Fruit fly (Drosophila melanogaster) whole organism, embryonic: ENCODE measurements around the gene CG8907.
A peak's percentile ranks its signal among the peaks of the same experiment; 100 is the strongest.

ENCODE experiments used
- Atf3 ChIP-seq: fragments of 200-800 bp; sonication (Bioruptor generic); optimal IDR thresholded peaks from 3 replicates; lab custom pipeline; 2016; ENCODE audit warnings: missing biosample characterization, missing genetic modification characterization
- Awh ChIP-seq: fragments of 200-800 bp; sonication (Bioruptor generic); IDR thresholded peaks from 2 replicates; pipeline ENCODE4, ENCODE4 v1.3.6; 2022; ENCODE audit warnings: missing biosample characterization, missing genetic modification characterization
- CG11504 ChIP-seq: fragments of 200-800 bp; sonication (Bioruptor generic); optimal IDR thresholded peaks from 3 replicates; lab custom pipeline; 2019; ENCODE audit warnings: missing biosample characterization, mild to moderate bottlenecking, missing genetic modification characterization, moderate library complexity
- CG11560 ChIP-seq: fragments of 200-800 bp; sonication (Bioruptor generic); IDR thresholded peaks from 3 replicates; pipeline ENCODE4 v1.3.6; 2022; ENCODE audit warnings: missing biosample characterization, missing genetic modification characterization
- CG12104 ChIP-seq: fragments of 200-800 bp; sonication (Bioruptor generic); optimal IDR thresholded peaks from 3 replicates; lab custom pipeline; 2016; ENCODE audit warnings: missing biosample characterization, missing genetic modification characterization
- CG13287 ChIP-seq: fragments of 200-800 bp; sonication (Bioruptor generic); IDR thresholded peaks from 2 replicates; pipeline ENCODE4 v1.3.6; 2022; ENCODE audit warnings: missing biosample characterization, missing genetic modification characterization; ENCODE audit not compliant: partially characterized antibody
- CG15514 ChIP-seq: fragments of 200-800 bp; sonication (Bioruptor generic); optimal IDR thresholded peaks from 3 replicates; lab custom pipeline; 2017; ENCODE audit warnings: missing biosample characterization, missing genetic modification characterization, mild to moderate bottlenecking, moderate library complexity, missing genetic modification reagents
- CG1832 ChIP-seq: fragments of 200-800 bp; sonication (Bioruptor generic); optimal IDR thresholded peaks from 2 replicates; lab custom pipeline; 2017; ENCODE audit warnings: missing biosample characterization, mild to moderate bottlenecking, missing genetic modification characterization, inconsistent platforms
- CG31441 ChIP-seq: fragments of 200-800 bp; sonication (Bioruptor generic); IDR thresholded peaks from 2 replicates; pipeline ENCODE4 v1.3.6; 2022; ENCODE audit warnings: missing biosample characterization, missing genetic modification characterization
- CG34224 ChIP-seq: fragments of 200-800 bp; sonication (Bioruptor generic); IDR thresholded peaks from 3 replicates; pipeline ENCODE4 v1.3.6; 2022; ENCODE audit warnings: missing biosample characterization, missing genetic modification characterization; ENCODE audit not compliant: partially characterized antibody
- CG4328 ChIP-seq: fragments of 200-800 bp; sonication (Bioruptor generic); optimal IDR thresholded peaks from 3 replicates; lab custom pipeline; 2017; ENCODE audit warnings: missing biosample characterization, missing genetic modification reagents, missing genetic modification characterization
- CG4617 ChIP-seq: fragments of 200-800 bp; sonication (Bioruptor generic); optimal IDR thresholded peaks from 3 replicates; lab custom pipeline; 2016; ENCODE audit warnings: missing biosample characterization, missing genetic modification characterization, borderline replicate concordance
- CG6654 ChIP-seq: fragments of 200-800 bp; sonication (Bioruptor generic); optimal IDR thresholded peaks from 2 replicates; lab custom pipeline; 2017; ENCODE audit warnings: missing biosample characterization, mild to moderate bottlenecking, missing genetic modification characterization
- CG8478 ChIP-seq: fragments of >200 bp; optimal IDR thresholded peaks from 2 replicates; lab custom pipeline; 2018
- CG8765 ChIP-seq: fragments of 200-800 bp; sonication (Bioruptor generic); IDR thresholded peaks from 2 replicates; pipeline ENCODE4 v1.3.6; 2022; ENCODE audit warnings: missing biosample characterization, missing genetic modification characterization
- CG9215 ChIP-seq: fragments of 200-800 bp; sonication (Bioruptor generic); IDR thresholded peaks from 2 replicates; pipeline ENCODE4 v1.3.6; 2022; ENCODE audit warnings: missing biosample characterization, missing genetic modification characterization
- CG9609 ChIP-seq: fragments of 200-800 bp; sonication (Bioruptor generic); optimal IDR thresholded peaks from 3 replicates; lab custom pipeline; 2016; ENCODE audit warnings: missing biosample characterization, missing genetic modification characterization
- CG9932 ChIP-seq: fragments of 200-800 bp; sonication (Bioruptor generic); IDR thresholded peaks from 2 replicates; pipeline ENCODE4 v1.3.6; 2022; ENCODE audit warnings: missing biosample characterization, missing genetic modification characterization
- Dip3 ChIP-seq: fragments of 200-800 bp; sonication (Bioruptor generic); optimal IDR thresholded peaks from 3 replicates; lab custom pipeline; 2016; ENCODE audit warnings: missing biosample characterization, missing genetic modification characterization
- Doc2 ChIP-seq: fragments of 200-800 bp; sonication (Bioruptor generic); IDR thresholded peaks from 2 replicates; pipeline ENCODE4 v1.3.6; 2022; ENCODE audit warnings: missing biosample characterization, missing genetic modification characterization
- Elba2 ChIP-seq: fragments of 200-800 bp; sonication (Bioruptor generic); optimal IDR thresholded peaks from 3 replicates; lab custom pipeline; 2016; ENCODE audit warnings: missing biosample characterization, missing genetic modification characterization
- Hr51 ChIP-seq, 2 experiments: fragments of 200-800 bp; sonication (Bioruptor generic); optimal IDR thresholded peaks; 2 replicates in 1 of 2; 3 replicates in 1 of 2; lab custom pipeline; 2016 to 2018; ENCODE audit warnings: missing biosample characterization in 2 of 2, missing genetic modification characterization in 2 of 2, mild to moderate bottlenecking in 1 of 2, moderate library complexity in 1 of 2
- Kr ChIP-seq: fragments of 200-800 bp; sonication (Bioruptor generic); optimal IDR thresholded peaks from 2 replicates; lab custom pipeline; 2017; ENCODE audit warnings: missing biosample characterization, mild to moderate bottlenecking, missing genetic modification characterization
- Med ChIP-seq: fragments of 200-800 bp; sonication (Bioruptor generic); peaks from one replicate; lab custom pipeline; 2016; ENCODE audit warnings: missing biosample characterization, missing genetic modification characterization, mild to moderate bottlenecking, inconsistent platforms, moderate library complexity
- Neu2 ChIP-seq: fragments of 200-800 bp; sonication (Bioruptor generic); optimal IDR thresholded peaks from 3 replicates; lab custom pipeline; 2016; ENCODE audit warnings: missing biosample characterization, missing genetic modification characterization, borderline replicate concordance
- Oli ChIP-seq: fragments of 200-800 bp; sonication (Bioruptor generic); optimal IDR thresholded peaks from 2 replicates; lab custom pipeline; 2018; ENCODE audit warnings: missing biosample characterization, mild to moderate bottlenecking, missing genetic modification characterization, moderate library complexity
- Rx ChIP-seq: fragments of 200-800 bp; sonication (Bioruptor generic); IDR thresholded peaks from 2 replicates; pipeline ENCODE4 v1.3.6; 2022; ENCODE audit warnings: missing biosample characterization, missing genetic modification characterization
- Sin3A ChIP-seq: fragments of >200 bp; optimal IDR thresholded peaks from 2 replicates; lab custom pipeline; 2018
- Six4 ChIP-seq: fragments of 200-800 bp; sonication (Bioruptor generic); optimal IDR thresholded peaks from 2 replicates; lab custom pipeline; 2016; ENCODE audit warnings: missing biosample characterization, missing genetic modification characterization
- Sox100B ChIP-seq: fragments of 200-800 bp; sonication (Bioruptor generic); optimal IDR thresholded peaks from 3 replicates; lab custom pipeline; 2018; ENCODE audit warnings: missing biosample characterization, mild to moderate bottlenecking, missing genetic modification characterization
- Sry-δ ChIP-seq: fragments of 200-800 bp; sonication (Bioruptor generic); optimal IDR thresholded peaks from 2 replicates; lab custom pipeline; 2016; ENCODE audit warnings: missing biosample characterization, missing genetic modification characterization
- amos ChIP-seq: fragments of 200-800 bp; sonication (Bioruptor generic); IDR thresholded peaks from 2 replicates; pipeline ENCODE4 v1.3.6; 2022; ENCODE audit warnings: missing biosample characterization, missing genetic modification characterization; ENCODE audit not compliant: partially characterized antibody
- bigmax ChIP-seq: fragments of 200-800 bp; sonication (Bioruptor generic); optimal IDR thresholded peaks from 2 replicates; lab custom pipeline; 2018; ENCODE audit warnings: missing biosample characterization, mild to moderate bottlenecking, missing genetic modification characterization
- cas ChIP-seq: fragments of 200-800 bp; sonication (Bioruptor generic); IDR thresholded peaks from 2 replicates; pipeline ENCODE4 v1.3.6; 2022; ENCODE audit warnings: missing biosample characterization, missing genetic modification characterization
- da ChIP-seq: fragments of 200-800 bp; sonication (Bioruptor generic); optimal IDR thresholded peaks from 2 replicates; lab custom pipeline; 2016; ENCODE audit warnings: missing biosample characterization, missing genetic modification characterization
- gcm2 ChIP-seq: fragments of 200-800 bp; sonication (Bioruptor generic); optimal IDR thresholded peaks from 2 replicates; lab custom pipeline; 2016; ENCODE audit warnings: missing biosample characterization, missing genetic modification characterization
- gfzf ChIP-seq: fragments of 200-800 bp; sonication (Bioruptor generic); optimal IDR thresholded peaks from 2 replicates; lab custom pipeline; 2016; ENCODE audit warnings: missing biosample characterization, mild to moderate bottlenecking, missing genetic modification characterization, moderate library complexity
- kni ChIP-seq: fragments of 200-800 bp; sonication (Bioruptor generic); optimal IDR thresholded peaks from 3 replicates; lab custom pipeline; 2017; ENCODE audit warnings: mild to moderate bottlenecking, missing biosample characterization, missing genetic modification reagents, missing genetic modification characterization
- mld ChIP-seq: fragments of 200-800 bp; sonication (Bioruptor generic); IDR thresholded peaks from 3 replicates; pipeline ENCODE4 v1.3.6; 2022; ENCODE audit warnings: missing biosample characterization, missing genetic modification characterization; ENCODE audit not compliant: partially characterized antibody
- pfk ChIP-seq: fragments of 200-800 bp; sonication (Bioruptor generic); optimal IDR thresholded peaks from 2 replicates; lab custom pipeline; 2018; ENCODE audit warnings: missing biosample characterization, mild to moderate bottlenecking, missing genetic modification characterization, moderate library complexity
- pnt ChIP-seq: fragments of 200-800 bp; sonication (Bioruptor generic); optimal IDR thresholded peaks from 3 replicates; lab custom pipeline; 2016; ENCODE audit warnings: missing biosample characterization, missing genetic modification characterization
- run ChIP-seq: fragments of 200-800 bp; sonication (Bioruptor generic); optimal IDR thresholded peaks from 3 replicates; lab custom pipeline; 2018; ENCODE audit warnings: missing biosample characterization, mild to moderate bottlenecking, missing genetic modification characterization
- scrt ChIP-seq: fragments of 200-800 bp; sonication (Bioruptor generic); optimal IDR thresholded peaks from 2 replicates; lab custom pipeline; 2018; ENCODE audit warnings: missing biosample characterization, mild to moderate bottlenecking, missing genetic modification characterization, moderate library complexity
- seq ChIP-seq: fragments of 200-800 bp; sonication (Bioruptor generic); IDR thresholded peaks from 2 replicates; pipeline ENCODE4 v1.3.6; 2022; ENCODE audit warnings: missing biosample characterization, missing genetic modification characterization
- so ChIP-seq: fragments of 200-800 bp; sonication (Bioruptor generic); IDR thresholded peaks from 3 replicates; pipeline ENCODE4 v1.3.6; 2022; ENCODE audit warnings: missing biosample characterization, missing genetic modification characterization
- sqz ChIP-seq: fragments of 200-800 bp; sonication (Bioruptor generic); optimal IDR thresholded peaks from 3 replicates; lab custom pipeline; 2018; ENCODE audit warnings: missing biosample characterization, mild to moderate bottlenecking, missing genetic modification characterization
- ssp ChIP-seq: fragments of 200-800 bp; sonication (Bioruptor generic); IDR thresholded peaks from 2 replicates; pipeline ENCODE4 v1.3.6; 2022; ENCODE audit warnings: missing biosample characterization, missing genetic modification characterization
- tio ChIP-seq: fragments of 200-800 bp; sonication (Bioruptor generic); optimal IDR thresholded peaks from 2 replicates; lab custom pipeline; 2017; ENCODE audit warnings: missing biosample characterization, missing genetic modification characterization, inconsistent platforms
- toy ChIP-seq: fragments of 200-800 bp; sonication (Bioruptor generic); IDR thresholded peaks from 2 replicates; pipeline ENCODE4 v1.3.6; 2022; ENCODE audit warnings: missing biosample characterization, missing genetic modification characterization
- trh ChIP-seq: fragments of 200-800 bp; sonication (Bioruptor generic); optimal IDR thresholded peaks from 2 replicates; lab custom pipeline; 2016; ENCODE audit warnings: missing biosample characterization, missing genetic modification characterization
- zf30C ChIP-seq: fragments of 200-800 bp; sonication (Bioruptor generic); optimal IDR thresholded peaks from 3 replicates; lab custom pipeline; 2018; ENCODE audit warnings: missing biosample characterization, mild to moderate bottlenecking, missing genetic modification characterization

CG8907 gene

dm6 chr3R:17042838-17043569 lies 34.9 kb downstream of the CG8907 start, which contains the start of the genes bdwf and Patr-1 (continued):
- TF ChIP-seq gfzf (GFP tag; lab: Kevin White, UChicago) (peak; percentile 17), Hr51 (GFP tag; optimal IDR thresholded peaks at IDR 0.05; lab: Kevin White, UChicago) (no peak), zf30C (GFP tag; lab: Kevin White, UChicago) (no peak), CG9932 (GFP tag; lab: Robert Waterston, UW) (peak; percentile 38; the same call in 1 of the 2 replicates), CG1832 (GFP tag; lab: Kevin White, UChicago) (no peak), CG8765 (GFP tag; lab: Robert Waterston, UW) (no peak), CG12104 (GFP tag; lab: Kevin White, UChicago) (no peak), seq (GFP tag; lab: Robert Waterston, UW) (no peak), CG13287 (GFP tag; lab: Robert Waterston, UW) (peak; percentile 89), pnt (GFP tag; lab: Kevin White, UChicago) (no peak), CG6654 (GFP tag; lab: Kevin White, UChicago) (no peak), Med (GFP tag; lab: Kevin White, UChicago) (peak; percentile 73), CG15514 (peak; percentile 99), CG9215 (GFP tag; lab: Robert Waterston, UW) (no peak), CG11560 (tag; lab: Robert Waterston, UW) (peak; percentile 59; the same call in 1 of the 3 replicates), kni (peak; percentile 67), Six4 (no peak), trh (GFP tag; lab: Kevin White, UChicago) (no peak), Sin3A (lab: Kevin White, UChicago) (peak; percentile 49), CG4617 (GFP tag; lab: Kevin White, UChicago) (no peak), ssp (no peak), Sry-δ (GFP tag; lab: Kevin White, UChicago) (peak; percentile 85), CG11504 (tag; lab: Kevin White, UChicago) (no peak), Sox100B (GFP tag; lab: Kevin White, UChicago) (peak; percentile 43), pfk (GFP tag; lab: Kevin White, UChicago) (no peak), Awh (GFP tag; lab: Robert Waterston, UW) (no peak), cas (no peak), amos (GFP tag; lab: Robert Waterston, UW) (peak; percentile 95), mld (GFP tag; lab: Robert Waterston, UW) (peak; percentile 92), Kr (no peak), sqz (GFP tag; lab: Kevin White, UChicago) (no peak), bigmax (GFP tag; lab: Kevin White, UChicago) (no peak), CG4328 (GFP tag; lab: Kevin White, UChicago) (no peak), Oli (no peak), CG8478 (lab: Kevin White, UChicago) (no peak), gcm2 (no peak), run (no peak), Neu2 (GFP tag; lab: Kevin White, UChicago) (no peak), Doc2 (GFP tag; lab: Robert Waterston, UW) (no peak), Rx (GFP tag; lab: Robert Waterston, UW) (no peak), CG31441 (GFP tag; lab: Robert Waterston, UW) (no peak), Elba2 (GFP tag; lab: Kevin White, UChicago) (no peak), da (GFP tag; lab: Kevin White, UChicago) (no peak), CG9609 (GFP tag; lab: Kevin White, UChicago) (no peak), Dip3 (GFP tag; lab: Kevin White, UChicago) (no peak), tio (GFP tag; lab: Kevin White, UChicago) (no peak), Atf3 (no peak), scrt (GFP tag; lab: Kevin White, UChicago) (no peak), CG34224 (GFP tag; lab: Robert Waterston, UW) (peak; percentile 89), so (GFP tag; lab: Robert Waterston, UW) (no peak), toy (GFP tag; lab: Robert Waterston, UW) (no peak)
